Worm (Caenorhabditis elegans): ENCODE results near the gene F44E2.9.

F44E2.9 gene

DNA sequence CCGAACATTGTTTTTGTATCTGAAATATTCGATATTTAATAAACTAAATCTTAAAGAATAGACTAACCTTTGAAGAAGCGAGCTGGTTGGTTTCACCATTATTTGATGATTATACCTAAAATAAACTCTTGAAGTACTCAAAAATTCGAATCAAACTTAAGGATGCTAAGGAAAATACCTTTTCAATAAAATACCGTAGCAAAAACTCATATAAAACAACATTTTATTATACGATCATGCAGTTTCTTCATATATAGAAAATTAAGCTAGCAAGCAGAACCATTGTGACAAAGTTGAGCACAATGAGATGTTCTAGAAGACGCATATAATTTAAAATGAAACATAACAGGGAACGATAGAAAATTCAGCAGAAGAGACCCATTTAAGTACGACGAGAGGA is 2.0 kb downstream of the F44E2.9 start, which contains the start of gene F44E2.7:
TSS of gene F44E2.7 (minus strand) at position 101 of the 400 bp plus-strand sequence.
- TF ChIP-seq sea-1 (GFP tag; conservative IDR thresholded peaks at IDR 0.05): no peak
- no peak for TF ChIP-seq F13C5.2 (tag; optimal IDR thresholded peaks at IDR 0.05)

DNA sequence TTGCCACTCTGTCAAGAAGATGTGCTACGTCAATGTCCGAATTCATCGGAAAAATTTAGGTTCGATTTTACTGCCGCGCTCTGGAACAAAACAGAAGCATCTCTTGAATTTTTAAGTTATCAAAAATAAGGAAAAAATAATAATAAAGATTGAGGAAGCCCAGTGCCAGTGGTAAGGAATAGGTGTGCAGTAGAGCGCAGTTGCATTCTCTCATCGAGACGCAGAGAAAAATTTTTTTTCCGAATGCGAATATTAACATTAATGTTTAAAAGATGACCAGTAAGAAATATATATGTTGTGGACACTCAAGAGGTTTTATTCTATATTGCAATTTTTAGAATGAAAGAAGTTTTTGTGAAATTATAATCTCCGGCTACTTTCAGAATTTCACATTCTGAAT is 2.6 kb downstream of the F44E2.9 start:
- TF ChIP-seq ceh-36 (tag; optimal IDR thresholded peaks at IDR 0.05) (no peak), scrt-1 (GFP tag; IDR thresholded peaks at IDR 0.05) (no peak), B0310.2 (tag; optimal IDR thresholded peaks at IDR 0.05) (no peak), sea-1 (GFP tag; conservative IDR thresholded peaks at IDR 0.05) (no peak), ets-7 (tag; optimal IDR thresholded peaks at IDR 0.05) (no peak), hnd-1 (tag; optimal IDR thresholded peaks at IDR 0.05) (no peak), pes-1 (GFP tag; IDR thresholded peaks at IDR 0.05) (no peak), hmbx-1 (tag; optimal IDR thresholded peaks at IDR 0.05) (no peak), aly-1 (tag; optimal IDR thresholded peaks at IDR 0.05) (no peak), tbx-37 (GFP tag; conservative IDR thresholded peaks at IDR 0.05) (no peak), hmg-4 (GFP tag; optimal IDR thresholded peaks at IDR 0.05) (no peak), tra-4 (tag; optimal IDR thresholded peaks at IDR 0.05) (no peak)

DNA sequence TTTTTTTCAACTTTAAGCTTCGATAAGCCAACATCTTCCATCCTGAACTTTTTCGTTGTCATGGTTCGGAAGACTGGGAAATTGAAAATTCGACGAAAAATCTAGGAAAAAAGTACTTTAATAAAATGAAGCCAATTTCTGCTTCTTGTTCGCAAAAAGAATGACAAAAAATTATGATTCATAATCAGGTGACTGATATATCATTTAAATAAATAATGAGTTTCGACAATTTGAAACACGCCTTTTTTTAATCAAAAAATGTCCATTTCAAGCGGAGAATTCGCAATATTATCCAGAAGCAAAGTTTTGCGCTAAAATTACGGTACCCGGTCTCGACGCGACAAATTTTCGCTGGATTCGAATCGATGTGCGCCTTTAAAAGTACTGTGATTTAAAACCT is 5.2 kb downstream of the F44E2.9 start, which contains the start of gene F44E2.6:
TSS of gene F44E2.6 (minus strand) at position 101 of the 400 bp plus-strand sequence.
- TF ChIP-seq aly-1 (tag; optimal IDR thresholded peaks at IDR 0.05) (no peak), scrt-1 (GFP tag; IDR thresholded peaks at IDR 0.05) (no peak), sea-1 (GFP tag; conservative IDR thresholded peaks at IDR 0.05) (no peak), tbx-37 (GFP tag; conservative IDR thresholded peaks at IDR 0.05) (no peak), ets-7 (tag; optimal IDR thresholded peaks at IDR 0.05) (no peak), tbx-11 (GFP tag; IDR thresholded peaks at IDR 0.05) (no peak), hmbx-1 (tag; optimal IDR thresholded peaks at IDR 0.05) (no peak), hnd-1 (tag; optimal IDR thresholded peaks at IDR 0.05) (no peak), F13C5.2 (tag; optimal IDR thresholded peaks at IDR 0.05) (no peak), pes-1 (GFP tag; IDR thresholded peaks at IDR 0.05) (no peak), ama-1 (optimal IDR thresholded peaks at IDR 0.05) (no peak), flt-1 (GFP tag; IDR thresholded peaks at IDR 0.05) (no peak), B0310.2 (tag; optimal IDR thresholded peaks at IDR 0.05) (no peak), hmg-4 (GFP tag; optimal IDR thresholded peaks at IDR 0.05) (no peak), tra-4 (tag; optimal IDR thresholded peaks at IDR 0.05) (no peak), ceh-36 (tag; optimal IDR thresholded peaks at IDR 0.05) (no peak), ceh-13 (GFP tag; optimal IDR thresholded peaks at IDR 0.05) (no peak)

DNA sequence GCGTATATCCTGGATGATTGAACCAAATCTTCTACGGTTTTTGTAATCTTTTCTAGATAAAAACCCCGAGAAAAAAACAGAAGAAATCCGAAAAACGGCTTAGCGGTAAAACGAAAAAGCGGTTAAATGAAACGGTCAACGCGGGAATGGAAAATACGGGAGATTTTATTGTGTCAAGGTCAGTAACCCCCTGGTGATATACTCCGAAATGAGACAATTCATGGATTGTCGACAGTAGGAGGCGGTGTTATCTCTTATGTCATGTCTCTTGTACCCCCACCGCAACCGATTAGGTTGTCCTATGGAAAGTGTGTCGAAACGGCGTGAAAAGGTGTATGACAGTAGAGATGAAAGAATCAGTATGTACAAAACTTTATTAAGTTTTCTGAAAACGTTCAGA is 6.2 kb downstream of the F44E2.9 start:
- TF ChIP-seq flt-1 (GFP tag; IDR thresholded peaks at IDR 0.05) (no peak), scrt-1 (GFP tag; IDR thresholded peaks at IDR 0.05) (no peak)

DNA sequence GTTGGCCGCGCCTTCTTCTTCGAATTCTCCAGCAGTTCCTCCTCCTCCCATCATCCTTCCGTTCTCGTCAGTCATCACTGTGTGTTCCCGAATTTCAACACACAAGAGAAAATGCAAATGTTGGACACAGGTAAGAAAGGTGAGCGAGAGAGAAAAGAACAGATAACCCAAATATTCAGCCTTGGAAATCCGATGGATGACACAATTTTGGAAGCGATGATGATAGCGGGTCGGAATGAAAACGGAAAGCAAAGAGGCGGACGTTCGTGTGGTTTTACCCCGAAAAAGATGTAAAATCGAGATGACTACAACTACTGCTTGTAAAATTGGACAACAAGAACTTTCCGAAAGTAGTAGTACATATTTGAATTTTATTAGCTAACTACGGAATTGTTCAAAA is 10.5 kb downstream of the F44E2.9 start:
- TF ChIP-seq flt-1 (GFP tag; IDR thresholded peaks at IDR 0.05): no peak
- peak; percentile 18 for TF ChIP-seq hmg-4 (GFP tag; optimal IDR thresholded peaks at IDR 0.05)

DNA sequence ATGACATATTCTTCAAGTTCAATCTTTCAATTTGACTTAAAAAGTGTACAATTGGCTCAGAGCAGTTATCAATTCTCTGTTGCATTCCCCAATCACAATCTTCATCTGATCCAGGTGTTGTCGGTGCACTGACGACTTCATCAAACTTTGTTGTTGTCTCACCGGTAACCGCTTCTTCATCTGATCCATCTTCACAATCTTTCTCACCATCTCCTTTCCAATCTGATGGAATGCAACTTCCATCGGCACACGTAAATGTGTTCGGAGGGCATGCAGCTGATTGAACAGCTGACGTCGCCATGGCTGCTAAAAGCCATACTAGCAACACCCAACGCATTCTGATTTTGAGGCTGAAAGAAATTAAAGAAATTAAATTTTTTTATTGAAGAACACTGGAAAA is 12.3 kb downstream of the F44E2.9 start, which contains the start of gene F44E2.4:
TSS of gene F44E2.4 (minus strand) at position 350 of the 400 bp plus-strand sequence.
- TF ChIP-seq flt-1 (GFP tag; IDR thresholded peaks at IDR 0.05) (no peak), F13C5.2 (tag; optimal IDR thresholded peaks at IDR 0.05) (no peak), pes-1 (GFP tag; IDR thresholded peaks at IDR 0.05) (no peak), B0310.2 (tag; optimal IDR thresholded peaks at IDR 0.05) (no peak), tbx-37 (GFP tag; conservative IDR thresholded peaks at IDR 0.05) (no peak), tbx-11 (GFP tag; IDR thresholded peaks at IDR 0.05) (no peak), scrt-1 (GFP tag; IDR thresholded peaks at IDR 0.05) (no peak), ama-1 (optimal IDR thresholded peaks at IDR 0.05) (no peak), hnd-1 (tag; optimal IDR thresholded peaks at IDR 0.05) (no peak), ceh-13 (GFP tag; optimal IDR thresholded peaks at IDR 0.05) (no peak), tra-4 (tag; optimal IDR thresholded peaks at IDR 0.05) (no peak), hmbx-1 (tag; optimal IDR thresholded peaks at IDR 0.05) (no peak), sea-1 (GFP tag; conservative IDR thresholded peaks at IDR 0.05) (no peak), aly-1 (tag; optimal IDR thresholded peaks at IDR 0.05) (no peak), hmg-4 (GFP tag; optimal IDR thresholded peaks at IDR 0.05) (no peak), ceh-36 (tag; optimal IDR thresholded peaks at IDR 0.05) (no peak), ets-7 (tag; optimal IDR thresholded peaks at IDR 0.05) (no peak)

DNA sequence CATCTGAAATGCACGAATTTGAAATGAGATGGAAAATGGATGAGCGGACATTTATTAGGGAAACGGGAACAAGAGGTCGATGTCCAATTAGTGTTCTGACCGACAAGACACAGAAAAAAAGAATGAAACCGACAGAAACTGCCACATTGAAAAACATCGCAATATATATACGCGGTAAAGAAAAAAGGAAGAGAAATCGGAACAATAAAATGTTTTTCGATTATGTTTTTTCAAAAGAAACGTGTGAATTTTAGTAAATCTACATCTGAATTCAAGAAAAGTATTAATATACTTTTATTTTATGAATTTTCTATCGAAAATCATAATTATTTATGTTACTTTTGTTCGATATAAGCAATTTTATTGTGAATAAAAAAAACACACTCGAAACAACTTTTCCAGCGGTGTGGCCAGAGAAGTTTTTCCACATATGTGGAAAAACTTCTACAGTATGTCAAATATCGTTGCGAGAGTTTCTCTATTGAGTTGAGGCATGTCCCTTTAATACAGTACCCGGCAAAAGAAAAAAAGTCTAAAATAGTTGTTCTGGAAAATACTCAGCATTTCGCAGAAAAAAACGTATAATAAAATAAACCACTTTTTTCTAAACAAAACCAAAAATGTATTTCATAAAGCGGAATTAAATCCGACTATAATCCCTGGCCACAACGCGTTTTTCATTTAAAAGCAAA is 19.1 kb downstream of the F44E2.9 start, which contains the start of gene F44E2.10:
TSS of gene F44E2.10 (minus strand) at position 51 of the 692 bp plus-strand sequence.
- TF ChIP-seq hnd-1 (tag; optimal IDR thresholded peaks at IDR 0.05) (no peak), flt-1 (GFP tag; IDR thresholded peaks at IDR 0.05) (no peak), tra-4 (tag; optimal IDR thresholded peaks at IDR 0.05) (no peak), hmbx-1 (tag; optimal IDR thresholded peaks at IDR 0.05) (no peak), tbx-11 (GFP tag; IDR thresholded peaks at IDR 0.05) (no peak), sea-1 (GFP tag; conservative IDR thresholded peaks at IDR 0.05) (no peak), B0310.2 (tag; optimal IDR thresholded peaks at IDR 0.05) (no peak), ama-1 (optimal IDR thresholded peaks at IDR 0.05) (no peak), ets-7 (tag; optimal IDR thresholded peaks at IDR 0.05) (no peak), hmg-4 (GFP tag; optimal IDR thresholded peaks at IDR 0.05) (no peak), aly-1 (tag; optimal IDR thresholded peaks at IDR 0.05) (no peak), ceh-13 (GFP tag; optimal IDR thresholded peaks at IDR 0.05) (no peak)

DNA sequence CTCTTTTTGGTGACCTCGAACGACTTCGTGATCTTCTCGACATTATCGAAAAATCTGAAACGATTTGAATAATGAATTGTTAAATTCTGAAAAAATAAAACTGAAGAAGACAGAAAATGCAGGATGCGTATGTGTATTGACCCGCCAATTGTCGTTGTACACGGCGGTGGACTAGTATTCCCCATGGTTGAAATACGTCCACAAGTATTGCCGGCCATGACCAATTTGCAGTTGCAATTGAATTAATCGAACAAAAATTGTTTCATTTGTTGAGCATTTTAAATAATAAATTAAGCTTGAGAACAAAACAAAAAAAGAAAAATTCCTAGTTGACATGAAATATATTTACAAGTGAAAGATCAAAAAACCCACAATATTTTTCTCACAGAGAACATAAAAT is 21.1 kb downstream of the F44E2.9 start, which contains the start of gene F44E2.3:
TSS of gene F44E2.3 (minus strand) at position 61 of the 400 bp plus-strand sequence.
- no peak for TF ChIP-seq sea-1 (GFP tag; conservative IDR thresholded peaks at IDR 0.05)

Data from whole organism, early embryonic.